Worm (Caenorhabditis elegans) whole organism, L4/young adult: Measurements from ENCODE around the gene hpo-39.

Source experiments
- W03F9.2 ChIP-seq: fragments of 150-350 bp; optimal IDR thresholded peaks from 2 replicates; lab custom pipeline; 2014; ENCODE audit warnings: missing biosample characterization, missing genetic modification characterization
- dao-5 ChIP-seq: sonication (generic microtip); optimal IDR thresholded peaks from 2 replicates; lab custom pipeline; 2016; ENCODE audit warnings: missing genotype, missing genetic modification characterization, moderate library complexity, missing compliant biosample characterization
- him-1 ChIP-seq: sonication (generic microtip); optimal IDR thresholded peaks from 2 replicates; lab custom pipeline; 2016; ENCODE audit warnings: missing genotype, missing genetic modification reagents, missing genetic modification characterization, missing compliant biosample characterization

DNA sequence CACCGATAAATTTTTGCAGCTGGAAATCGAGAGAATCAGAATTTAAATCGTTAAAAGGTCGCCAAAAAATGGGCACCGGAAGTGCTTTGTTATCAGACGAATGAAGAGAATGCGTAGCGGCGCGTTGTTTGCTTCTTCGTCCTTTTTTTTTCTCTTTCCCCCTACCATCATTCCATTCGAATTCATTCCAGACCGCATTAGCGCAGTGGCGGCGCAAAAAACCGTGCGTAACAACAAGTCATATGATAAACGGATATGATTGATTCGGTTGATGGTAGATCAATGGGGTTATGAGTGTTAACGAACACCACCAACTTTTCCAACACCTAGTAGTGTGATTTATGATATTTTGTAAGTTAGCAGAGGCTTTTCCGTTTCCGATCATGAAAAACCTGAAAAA lies 50.4 kb downstream of the hpo-39 start:
- TF ChIP-seq dao-5 (tag; lab: Kevin White, UChicago) (no peak), him-1 (tag; lab: Kevin White, UChicago) (no peak), W03F9.2 (tag; lab: Kevin White, UChicago) (no peak)
